Worm (Caenorhabditis elegans) whole organism, L4/young adult: ENCODE data around the gene rsp-6.

ENCODE experiments used
- dao-5 ChIP-seq: sonication (generic microtip); optimal IDR thresholded peaks from 2 replicates; lab custom pipeline; 2016; ENCODE audit warnings: missing genotype, missing genetic modification characterization, moderate library complexity, missing compliant biosample characterization
- him-1 ChIP-seq: sonication (generic microtip); optimal IDR thresholded peaks from 2 replicates; lab custom pipeline; 2016; ENCODE audit warnings: missing genotype, missing genetic modification reagents, missing genetic modification characterization, missing compliant biosample characterization

- TF ChIP-seq him-1 (tag; lab: Kevin White, UChicago) (no peak), dao-5 (tag; lab: Kevin White, UChicago) (no peak)
These were observed 8.7 kb downstream of the rsp-6 start, which contains the start of gene sec-10 for ce11 chrIV:7782292-7782691.
